Fruit fly (Drosophila melanogaster): ENCODE results near the gene CG42446.
A peak's percentile ranks its signal among the peaks of the same experiment; 100 is the strongest.

CG42446 gene

dm6 chr3R:16334797-16335196, 25.1 kb downstream of the CG42446 start:
- TF ChIP-seq Med (GFP tag): peak; percentile 45
- no peak for TF ChIP-seq gcm (GFP tag; optimal IDR thresholded peaks at IDR 0.05)
- TF ChIP-seq ken (GFP tag; IDR thresholded peaks at IDR 0.05): no peak
- TF ChIP-seq seq (GFP tag; IDR thresholded peaks at IDR 0.05): no peak
- TF ChIP-seq Dbx (GFP tag; IDR thresholded peaks at IDR 0.05): peak; percentile 20; the same call in 1 of the 3 replicates
- peak; percentile 81 for TF ChIP-seq oc (tag; optimal IDR thresholded peaks at IDR 0.05)
- peak; percentile 94 for TF ChIP-seq CG8359 (GFP tag; optimal IDR thresholded peaks at IDR 0.05; ENCODE audit: borderline replicate concordance)

DNA sequence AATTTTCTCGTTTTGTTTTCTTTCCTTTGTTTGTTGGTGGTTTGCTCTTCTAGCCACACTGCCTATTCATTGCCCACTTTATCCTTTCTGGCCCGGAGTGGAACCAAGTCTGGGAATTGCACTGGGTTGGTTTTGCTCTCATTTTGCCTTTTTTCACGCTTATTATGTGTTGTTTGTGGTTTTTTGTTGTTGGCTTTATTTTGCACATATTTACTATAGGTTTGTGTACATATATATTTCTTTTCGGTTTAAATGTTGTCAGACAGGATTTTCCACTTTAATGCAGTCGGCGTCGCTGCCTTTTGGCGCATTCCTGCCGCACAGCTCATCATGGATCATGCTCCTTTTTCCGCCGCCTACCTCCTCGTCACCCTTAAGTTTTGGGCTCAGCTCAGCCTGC, 25.6 kb downstream of the CG42446 start:
- TF ChIP-seq CG10267 (tag; optimal IDR thresholded peaks at IDR 0.05) (no peak), nom (GFP tag; optimal IDR thresholded peaks at IDR 0.05) (peak; percentile 80), grau (tag; optimal IDR thresholded peaks at IDR 0.05) (no peak), chinmo (GFP tag; IDR thresholded peaks at IDR 0.05; ENCODE audit: partially characterized antibody) (0 out of 4 replicates have a peak, but pooled peaks have one; percentile 7), Ets65A (GFP tag) (peak; percentile 32), bsh (GFP tag; optimal IDR thresholded peaks at IDR 0.05) (peak in 1 of 2 experiments; percentile 1)

DNA sequence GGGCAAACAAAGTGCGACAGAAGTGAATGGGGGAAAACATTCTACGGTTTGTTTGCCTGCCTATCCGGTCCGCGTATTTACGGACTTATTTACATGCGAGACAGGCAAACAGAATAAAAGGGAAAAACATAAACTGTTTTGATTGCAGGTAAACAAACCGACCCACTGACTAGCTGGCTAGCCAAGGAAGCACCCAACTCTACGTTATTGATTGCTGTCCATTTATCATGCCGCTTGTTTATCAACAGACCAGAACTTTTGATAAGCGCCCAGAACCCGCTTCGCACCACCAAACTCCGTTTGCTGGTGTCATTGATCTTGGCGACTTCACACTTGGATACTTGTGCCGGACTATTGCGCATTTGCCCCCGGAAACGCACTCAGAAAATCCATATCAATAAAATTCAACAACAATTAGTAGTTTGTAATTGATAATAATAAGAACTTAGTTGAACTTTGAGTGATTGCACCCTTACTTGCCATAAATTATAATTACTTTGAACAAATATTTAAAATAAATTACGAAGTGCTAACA, 28.0 kb downstream of the CG42446 start:
- TF ChIP-seq CG7372 (GFP tag; IDR thresholded peaks at IDR 0.05) (no peak), pan (optimal IDR thresholded peaks at IDR 0.05) (no peak), pan (GFP tag; optimal IDR thresholded peaks at IDR 0.05 in 1 of 2, IDR thresholded peaks at IDR 0.05 in 1 of 2) (peak in 1 of 2 experiments; percentile 38), CG2199 (GFP tag; IDR thresholded peaks at IDR 0.05) (no peak), CG30403 (GFP tag; optimal IDR thresholded peaks at IDR 0.05) (no peak), dan (GFP tag; IDR thresholded peaks at IDR 0.05) (no peak), CG2875 (GFP tag; optimal IDR thresholded peaks at IDR 0.05) (peak; percentile 83), peb (GFP tag; IDR thresholded peaks at IDR 0.05) (0 out of 2 replicates have a peak, but pooled peaks have one; percentile 30), slou (GFP tag; optimal IDR thresholded peaks at IDR 0.05) (peak; percentile 30), CG17612 (GFP tag; IDR thresholded peaks at IDR 0.05) (no peak), org-1 (GFP tag; optimal IDR thresholded peaks at IDR 0.05) (peak; percentile 69), Max (GFP tag; optimal IDR thresholded peaks at IDR 0.05) (no peak), CG16813 (GFP tag; IDR thresholded peaks at IDR 0.05; ENCODE audit: partially characterized antibody) (no peak), fd3F (GFP tag; optimal IDR thresholded peaks at IDR 0.05) (peak; percentile 52), CG13624 (GFP tag; optimal IDR thresholded peaks at IDR 0.05) (no peak), NFAT (GFP tag; IDR thresholded peaks at IDR 0.05) (peak; percentile 71), CG18262 (tag; optimal IDR thresholded peaks at IDR 0.05) (peak; percentile 68), jigr1 (GFP tag; IDR thresholded peaks at IDR 0.05) (no peak), tll (GFP tag; optimal IDR thresholded peaks at IDR 0.05) (no peak), Awh (GFP tag; IDR thresholded peaks at IDR 0.05) (peak; percentile 84), bigmax (GFP tag; optimal IDR thresholded peaks at IDR 0.05) (no peak), gcm2 (GFP tag; optimal IDR thresholded peaks at IDR 0.05) (no peak), BEAF-32 (GFP tag; optimal IDR thresholded peaks at IDR 0.05) (no peak), CG6854 (GFP tag; optimal IDR thresholded peaks at IDR 0.05) (peak; percentile 9), CG6683 (GFP tag; optimal IDR thresholded peaks at IDR 0.05) (no peak), btn (GFP tag; optimal IDR thresholded peaks at IDR 0.05) (peak; percentile 53), gcm (GFP tag; optimal IDR thresholded peaks at IDR 0.05) (peak; percentile 41), Spps (tag; optimal IDR thresholded peaks at IDR 0.05) (peak; percentile 51), Mad (GFP tag; optimal IDR thresholded peaks at IDR 0.05) (peak; percentile 33), CG15011 (GFP tag; optimal IDR thresholded peaks at IDR 0.05) (peak; percentile 52), Taf1 (GFP tag; IDR thresholded peaks at IDR 0.05) (no peak), CG14050 (GFP tag; IDR thresholded peaks at IDR 0.05) (no peak), salm (tag; optimal IDR thresholded peaks at IDR 0.05) (peak; percentile 59), p53 (GFP tag; optimal IDR thresholded peaks at IDR 0.05) (peak; percentile 37), H15 (GFP tag; IDR thresholded peaks at IDR 0.05) (peak; percentile 65; the same call in 2 of the 3 replicates), wdn (GFP tag; IDR thresholded peaks at IDR 0.05) (peak; percentile 45; the same call in 1 of the 2 replicates)
